Worm (Caenorhabditis elegans) whole organism, L4/young adult: ENCODE results near the gene F46C8.3.

ENCODE experiments used
- dao-5 ChIP-seq: sonication (generic microtip); optimal IDR thresholded peaks from 2 replicates; lab custom pipeline; 2016; ENCODE audit warnings: missing genotype, missing genetic modification characterization, moderate library complexity, missing compliant biosample characterization
- him-1 ChIP-seq: sonication (generic microtip); optimal IDR thresholded peaks from 2 replicates; lab custom pipeline; 2016; ENCODE audit warnings: missing genotype, missing genetic modification reagents, missing genetic modification characterization, missing compliant biosample characterization

DNA sequence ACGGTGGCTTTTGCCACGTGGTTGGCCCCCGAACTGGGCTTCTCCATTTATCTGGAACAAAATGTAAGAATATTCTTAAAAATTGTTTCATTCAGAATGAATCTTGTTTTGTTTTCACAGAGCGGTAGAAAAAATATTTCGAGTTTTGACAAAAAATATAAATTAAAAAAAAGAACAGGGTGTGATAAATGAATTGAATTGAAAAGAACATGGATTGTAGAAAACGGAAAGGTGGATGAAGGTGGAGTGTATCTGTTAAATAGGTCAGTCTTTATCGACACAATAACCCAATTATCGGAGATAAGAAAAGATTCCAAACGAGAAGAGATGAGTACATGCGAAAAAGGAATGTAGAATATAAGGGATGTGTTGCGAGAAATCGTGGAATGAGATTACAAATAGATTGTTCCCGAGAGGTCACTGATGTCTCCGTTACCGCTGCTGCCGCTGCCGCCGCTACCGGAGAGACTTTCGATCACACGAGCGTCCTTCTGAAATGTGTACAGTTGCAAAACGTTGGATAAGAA lies 12.4 kb downstream of the F46C8.3 start, which contains the start of gene dpy-7:
- TF ChIP-seq him-1 (tag; lab: Kevin White, UChicago) (no peak), dao-5 (tag; lab: Kevin White, UChicago) (no peak)
